Worm (Caenorhabditis elegans): ENCODE measurements around the gene ilys-2.

- no peak for TF ChIP-seq ceh-22 (tag; optimal IDR thresholded peaks at IDR 0.05)
- no peak for TF ChIP-seq ceh-31 (tag; optimal IDR thresholded peaks at IDR 0.05)
- no peak for TF ChIP-seq hlh-6 (tag; optimal IDR thresholded peaks at IDR 0.05)
- no peak for TF ChIP-seq pha-4 (tag; optimal IDR thresholded peaks at IDR 0.05)
- TF ChIP-seq ceh-34 (tag; optimal IDR thresholded peaks at IDR 0.05), result no peak
- TF ChIP-seq fkh-10 (GFP tag; optimal IDR thresholded peaks at IDR 0.05), result no peak
- no peak for TF ChIP-seq K09A11.1 (tag; optimal IDR thresholded peaks at IDR 0.05; ENCODE audit: insufficient read depth)
- TF ChIP-seq syd-9 (tag; optimal IDR thresholded peaks at IDR 0.05), result no peak
- no peak for TF ChIP-seq ceh-24 (tag; optimal IDR thresholded peaks at IDR 0.05)
These were observed 34.8 kb upstream of the ilys-2 start, which contains the start of gene C45G7.4 for ce11 chrIV:2432693-2433092.
